Worm (Caenorhabditis elegans): ENCODE results near the gene R05A10.7.

Gene R05A10.7

ce11 chrIV:14143042-14143441 is 19.6 kb downstream of the R05A10.7 start:
- TF ChIP-seq tbx-11 (GFP tag; IDR thresholded peaks at IDR 0.05) (no peak), flt-1 (GFP tag; IDR thresholded peaks at IDR 0.05) (no peak), ets-7 (tag; optimal IDR thresholded peaks at IDR 0.05) (no peak), hnd-1 (tag; optimal IDR thresholded peaks at IDR 0.05) (no peak), ceh-13 (GFP tag; optimal IDR thresholded peaks at IDR 0.05) (no peak), hmg-4 (GFP tag; optimal IDR thresholded peaks at IDR 0.05) (no peak), aly-1 (tag; optimal IDR thresholded peaks at IDR 0.05) (no peak), ceh-36 (tag; optimal IDR thresholded peaks at IDR 0.05) (no peak), B0310.2 (tag; optimal IDR thresholded peaks at IDR 0.05) (no peak), F13C5.2 (tag; optimal IDR thresholded peaks at IDR 0.05) (no peak)

- no peak for TF ChIP-seq B0310.2 (tag; optimal IDR thresholded peaks at IDR 0.05)
- no peak for TF ChIP-seq hnd-1 (tag; optimal IDR thresholded peaks at IDR 0.05)
- no peak for TF ChIP-seq ceh-36 (tag; optimal IDR thresholded peaks at IDR 0.05)
- no peak for TF ChIP-seq ceh-13 (GFP tag; optimal IDR thresholded peaks at IDR 0.05)
- TF ChIP-seq sea-1 (GFP tag; conservative IDR thresholded peaks at IDR 0.05), result no peak
- TF ChIP-seq ets-7 (tag; optimal IDR thresholded peaks at IDR 0.05), result no peak
- no peak for TF ChIP-seq hmg-4 (GFP tag; optimal IDR thresholded peaks at IDR 0.05)
- TF ChIP-seq F13C5.2 (tag; optimal IDR thresholded peaks at IDR 0.05), result no peak
- TF ChIP-seq pes-1 (GFP tag; IDR thresholded peaks at IDR 0.05), result no peak
- TF ChIP-seq scrt-1 (GFP tag; IDR thresholded peaks at IDR 0.05), result no peak
- no peak for TF ChIP-seq ama-1 (optimal IDR thresholded peaks at IDR 0.05)
- no peak for TF ChIP-seq tra-4 (tag; optimal IDR thresholded peaks at IDR 0.05)
- no peak for TF ChIP-seq tbx-11 (GFP tag; IDR thresholded peaks at IDR 0.05)
- TF ChIP-seq aly-1 (tag; optimal IDR thresholded peaks at IDR 0.05), result no peak
- no peak for TF ChIP-seq hmbx-1 (tag; optimal IDR thresholded peaks at IDR 0.05)
- TF ChIP-seq tbx-37 (GFP tag; conservative IDR thresholded peaks at IDR 0.05), result no peak
Measured at ce11 chrIV:14137063-14137462, 25.6 kb downstream of the R05A10.7 start, which contains the start of gene srz-31. srz-31 (plus strand) TSS chrIV:14137363.

ce11 chrIV:14133400-14133799 is 29.3 kb downstream of the R05A10.7 start:
- TF ChIP-seq tbx-37 (GFP tag; conservative IDR thresholded peaks at IDR 0.05), result no peak
- no peak for TF ChIP-seq F13C5.2 (tag; optimal IDR thresholded peaks at IDR 0.05)
- no peak for TF ChIP-seq tra-4 (tag; optimal IDR thresholded peaks at IDR 0.05)
- TF ChIP-seq ceh-36 (tag; optimal IDR thresholded peaks at IDR 0.05), result no peak
- no peak for TF ChIP-seq pes-1 (GFP tag; IDR thresholded peaks at IDR 0.05)
- no peak for TF ChIP-seq aly-1 (tag; optimal IDR thresholded peaks at IDR 0.05)
- no peak for TF ChIP-seq flt-1 (GFP tag; IDR thresholded peaks at IDR 0.05)
- TF ChIP-seq hmg-4 (GFP tag; optimal IDR thresholded peaks at IDR 0.05), result no peak
- TF ChIP-seq tbx-11 (GFP tag; IDR thresholded peaks at IDR 0.05), result no peak
- no peak for TF ChIP-seq B0310.2 (tag; optimal IDR thresholded peaks at IDR 0.05)
- no peak for TF ChIP-seq ets-7 (tag; optimal IDR thresholded peaks at IDR 0.05)
- no peak for TF ChIP-seq sea-1 (GFP tag; conservative IDR thresholded peaks at IDR 0.05)
- TF ChIP-seq hnd-1 (tag; optimal IDR thresholded peaks at IDR 0.05), result no peak
- no peak for TF ChIP-seq ama-1 (optimal IDR thresholded peaks at IDR 0.05)
- no peak for TF ChIP-seq ceh-13 (GFP tag; optimal IDR thresholded peaks at IDR 0.05)
- TF ChIP-seq scrt-1 (GFP tag; IDR thresholded peaks at IDR 0.05), result no peak

ce11 chrIV:14131770-14132169 is 30.9 kb downstream of the R05A10.7 start, which contains the start of gene srz-59:
srz-59 (plus strand) TSS chrIV:14132070.
- TF ChIP-seq B0310.2 (tag; optimal IDR thresholded peaks at IDR 0.05) (no peak), tbx-37 (GFP tag; conservative IDR thresholded peaks at IDR 0.05) (no peak), tra-4 (tag; optimal IDR thresholded peaks at IDR 0.05) (no peak), aly-1 (tag; optimal IDR thresholded peaks at IDR 0.05) (no peak), flt-1 (GFP tag; IDR thresholded peaks at IDR 0.05) (no peak), pes-1 (GFP tag; IDR thresholded peaks at IDR 0.05) (no peak), ceh-13 (GFP tag; optimal IDR thresholded peaks at IDR 0.05) (no peak), hnd-1 (tag; optimal IDR thresholded peaks at IDR 0.05) (no peak), ceh-36 (tag; optimal IDR thresholded peaks at IDR 0.05) (no peak), ets-7 (tag; optimal IDR thresholded peaks at IDR 0.05) (no peak)

ce11 chrIV:14129091-14129490 is 33.6 kb downstream of the R05A10.7 start, which contains the start of gene srz-42:
srz-42 (plus strand) TSS chrIV:14129391.
- TF ChIP-seq hnd-1 (tag; optimal IDR thresholded peaks at IDR 0.05) (no peak), tra-4 (tag; optimal IDR thresholded peaks at IDR 0.05) (no peak), scrt-1 (GFP tag; IDR thresholded peaks at IDR 0.05) (no peak), B0310.2 (tag; optimal IDR thresholded peaks at IDR 0.05) (no peak), tbx-11 (GFP tag; IDR thresholded peaks at IDR 0.05) (no peak), tbx-37 (GFP tag; conservative IDR thresholded peaks at IDR 0.05) (no peak), ama-1 (optimal IDR thresholded peaks at IDR 0.05) (no peak)

ce11 chrIV:14127805-14128610 is 34.7 kb downstream of the R05A10.7 start, which contains the start of gene H12I19.115:
H12I19.115 (minus strand) TSS chrIV:14127855.
- TF ChIP-seq ets-7 (tag; optimal IDR thresholded peaks at IDR 0.05), result no peak
- TF ChIP-seq F13C5.2 (tag; optimal IDR thresholded peaks at IDR 0.05), result peak; percentile 13

- TF ChIP-seq tbx-11 (GFP tag; IDR thresholded peaks at IDR 0.05) (no peak), ets-7 (tag; optimal IDR thresholded peaks at IDR 0.05) (no peak), tra-4 (tag; optimal IDR thresholded peaks at IDR 0.05) (no peak), hmbx-1 (tag; optimal IDR thresholded peaks at IDR 0.05) (no peak), pes-1 (GFP tag; IDR thresholded peaks at IDR 0.05) (no peak), flt-1 (GFP tag; IDR thresholded peaks at IDR 0.05) (no peak), ceh-36 (tag; optimal IDR thresholded peaks at IDR 0.05) (no peak), sea-1 (GFP tag; conservative IDR thresholded peaks at IDR 0.05) (no peak), ceh-13 (GFP tag; optimal IDR thresholded peaks at IDR 0.05) (no peak), aly-1 (tag; optimal IDR thresholded peaks at IDR 0.05) (no peak)
Measured at ce11 chrIV:14123956-14124355, 38.7 kb downstream of the R05A10.7 start, which contains the start of gene nkcc-1. nkcc-1 (minus strand) TSS chrIV:14124056.
